Worm (Caenorhabditis elegans) whole organism, mixed stage, embryonic: ENCODE results near the gene srj-54.

ENCODE experiments used
- M03D4.4 ChIP-seq: sonication (generic microtip); optimal IDR thresholded peaks from 2 replicates; lab custom pipeline; 2017; ENCODE audit warnings: mild to moderate bottlenecking, missing genetic modification characterization, missing compliant biosample characterization
- bed-3 ChIP-seq: fragments of 200-800 bp; sonication (Bioruptor generic); optimal IDR thresholded peaks from 3 replicates; lab custom pipeline; 2018; ENCODE audit warnings: mild to moderate bottlenecking, missing genetic modification characterization, moderate library complexity, missing compliant biosample characterization
- blmp-1 ChIP-seq: fragments of 150-350 bp; optimal IDR thresholded peaks from 2 replicates; lab custom pipeline; 2014; ENCODE audit warnings: missing biosample characterization, missing genetic modification characterization
- ceh-39 ChIP-seq: fragments of 150-350 bp; optimal IDR thresholded peaks from 2 replicates; lab custom pipeline; 2014; ENCODE audit warnings: missing biosample characterization, missing genetic modification characterization
- ceh-83 ChIP-seq: fragments of 200-800 bp; sonication (Bioruptor generic); optimal IDR thresholded peaks from 2 replicates; lab custom pipeline; 2018; ENCODE audit warnings: mild to moderate bottlenecking, missing genetic modification characterization, missing compliant biosample characterization
- ces-1 ChIP-seq: fragments of 150-350 bp; optimal IDR thresholded peaks from 2 replicates; lab custom pipeline; 2014; ENCODE audit warnings: missing biosample characterization, missing genetic modification reagents, missing genetic modification characterization
- cnd-1 ChIP-seq: fragments of 200-800 bp; sonication (Bioruptor generic); optimal IDR thresholded peaks from 2 replicates; lab custom pipeline; 2018; ENCODE audit warnings: mild to moderate bottlenecking, missing genetic modification characterization, missing compliant biosample characterization
- drap-1 ChIP-seq: fragments of 200-800 bp; sonication (Bioruptor generic); optimal IDR thresholded peaks from 3 replicates; lab custom pipeline; 2018; ENCODE audit warnings: mild to moderate bottlenecking, missing genetic modification characterization, missing compliant biosample characterization
- elt-1 ChIP-seq: sonication (generic microtip); optimal IDR thresholded peaks from 2 replicates; lab custom pipeline; 2017; ENCODE audit warnings: missing genetic modification characterization, mild to moderate bottlenecking, missing compliant biosample characterization, antibody characterized with exemption, moderate library complexity, borderline replicate concordance; ENCODE audit not compliant: insufficient read depth
- elt-3 ChIP-seq: fragments of 150-350 bp; optimal IDR thresholded peaks from 2 replicates; lab custom pipeline; 2014; ENCODE audit warnings: missing biosample characterization, missing genetic modification characterization
- flh-1 ChIP-seq: fragments of 200-800 bp; sonication (Bioruptor generic); optimal IDR thresholded peaks from 2 replicates; lab custom pipeline; 2018; ENCODE audit warnings: mild to moderate bottlenecking, missing genetic modification characterization, moderate library complexity, missing compliant biosample characterization
- ham-2 ChIP-seq: fragments of 200-800 bp; sonication (Bioruptor generic); optimal IDR thresholded peaks from 2 replicates; lab custom pipeline; 2018; ENCODE audit warnings: mild to moderate bottlenecking, missing genetic modification characterization, missing compliant biosample characterization
- hlh-1 ChIP-seq: fragments of 150-350 bp; optimal IDR thresholded peaks from 2 replicates; lab custom pipeline; 2014; ENCODE audit warnings: missing biosample characterization, missing genetic modification reagents, missing genetic modification characterization
- lin-32 ChIP-seq: fragments of 200-800 bp; sonication (Bioruptor generic); optimal IDR thresholded peaks from 2 replicates; lab custom pipeline; 2018; ENCODE audit warnings: mild to moderate bottlenecking, missing genetic modification characterization, missing compliant biosample characterization
- lsy-2 ChIP-seq: fragments of 150-350 bp; optimal IDR thresholded peaks from 2 replicates; lab custom pipeline; 2014; ENCODE audit warnings: missing biosample characterization, missing genetic modification characterization
- mab-5 ChIP-seq: fragments of 150-350 bp; optimal IDR thresholded peaks from 2 replicates; lab custom pipeline; 2014; ENCODE audit warnings: missing biosample characterization, missing genetic modification characterization
- mep-1 ChIP-seq: fragments of 150-350 bp; optimal IDR thresholded peaks from 2 replicates; lab custom pipeline; 2017; ENCODE audit warnings: missing biosample characterization, missing genetic modification reagents, missing genetic modification characterization, inconsistent platforms
- mls-2 ChIP-seq: sonication (generic microtip); optimal IDR thresholded peaks from 2 replicates; lab custom pipeline; 2016; ENCODE audit warnings: mild to moderate bottlenecking, missing genetic modification characterization, moderate library complexity, missing compliant biosample characterization
- nhr-12 ChIP-seq: fragments of 150-350 bp; optimal IDR thresholded peaks from 2 replicates; lab custom pipeline; 2014; ENCODE audit warnings: missing biosample characterization, missing genetic modification characterization
- nhr-237 ChIP-seq: fragments of 150-350 bp; optimal IDR thresholded peaks from 2 replicates; lab custom pipeline; 2014; ENCODE audit warnings: missing biosample characterization, missing genetic modification characterization
- nhr-28 ChIP-seq: fragments of 150-350 bp; optimal IDR thresholded peaks from 2 replicates; lab custom pipeline; 2014; ENCODE audit warnings: missing biosample characterization, missing genetic modification characterization
- nhr-76 ChIP-seq: sonication (generic microtip); optimal IDR thresholded peaks from 2 replicates; lab custom pipeline; 2017; ENCODE audit warnings: missing biosample characterization, missing genetic modification characterization
- pha-4 ChIP-seq: fragments of 150-350 bp; optimal IDR thresholded peaks from 2 replicates; lab custom pipeline; 2018; ENCODE audit warnings: missing biosample characterization, missing genetic modification reagents, missing genetic modification characterization
- sem-2 ChIP-seq: fragments of 200-800 bp; sonication (Bioruptor generic); optimal IDR thresholded peaks from 2 replicates; lab custom pipeline; 2018; ENCODE audit warnings: mild to moderate bottlenecking, missing genetic modification characterization, missing compliant biosample characterization
- snpc-4 ChIP-seq: fragments of 150-350 bp; optimal IDR thresholded peaks from 2 replicates; lab custom pipeline; 2014; ENCODE audit warnings: missing biosample characterization, missing genetic modification characterization
- sptf-1 ChIP-seq: sonication (generic microtip); optimal IDR thresholded peaks from 2 replicates; lab custom pipeline; 2017; ENCODE audit warnings: mild to moderate bottlenecking, missing genetic modification characterization, moderate library complexity, missing compliant biosample characterization
- tbx-8 ChIP-seq: fragments of 200-800 bp; sonication (Bioruptor generic); optimal IDR thresholded peaks from 2 replicates; lab custom pipeline; 2018; ENCODE audit warnings: mild to moderate bottlenecking, missing genetic modification characterization, moderate library complexity, missing compliant biosample characterization
- unc-120 ChIP-seq: sonication (generic microtip); optimal IDR thresholded peaks from 2 replicates; lab custom pipeline; 2017; ENCODE audit warnings: missing genetic modification characterization, missing compliant biosample characterization; ENCODE audit not compliant: poor library complexity, severe bottlenecking
- unc-62 ChIP-seq: fragments of 150-350 bp; optimal IDR thresholded peaks from 2 replicates; lab custom pipeline; 2014; ENCODE audit warnings: missing biosample characterization, missing genetic modification reagents, missing genetic modification characterization
- zip-8 ChIP-seq: fragments of 150-350 bp; optimal IDR thresholded peaks from 2 replicates; lab custom pipeline; 2014; ENCODE audit warnings: missing biosample characterization, missing genetic modification characterization
- ztf-11 ChIP-seq: fragments of 150-350 bp; optimal IDR thresholded peaks from 2 replicates; lab custom pipeline; 2014; ENCODE audit warnings: missing biosample characterization, missing genetic modification characterization

srj-54 gene

DNA sequence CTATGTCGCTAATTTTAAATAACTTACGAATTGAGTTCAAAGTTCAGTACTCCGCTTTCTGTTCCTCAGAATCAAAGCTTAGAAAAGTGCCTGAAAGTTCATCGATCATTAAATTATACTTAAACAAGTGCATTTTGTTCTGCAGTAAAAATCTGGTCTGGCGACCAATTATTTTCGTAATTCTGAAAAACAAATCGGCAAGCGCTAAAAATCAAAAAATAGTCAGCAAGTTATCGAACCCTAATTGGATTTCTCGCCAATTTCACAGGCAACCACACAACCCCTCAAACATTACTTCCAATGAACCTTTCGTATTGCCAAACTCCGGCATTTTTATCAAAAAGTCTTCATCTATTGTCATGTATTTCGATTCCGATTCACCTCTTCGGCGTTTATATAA is 3.4 kb upstream of the srj-54 start, which contains the start of gene srh-272:
Gene srh-272, plus strand, starts transcription at position 301 of the 400 bp plus-strand sequence.
- TF ChIP-seq snpc-4 (tag; lab: Kevin White, UChicago), result no peak
- TF ChIP-seq ztf-11, result no peak
- TF ChIP-seq nhr-237, result no peak
- no peak for TF ChIP-seq unc-120 (tag; lab: Kevin White, UChicago)
- no peak for TF ChIP-seq nhr-12 (tag; lab: Kevin White, UChicago)
- TF ChIP-seq ceh-39, result no peak
- no peak for TF ChIP-seq zip-8 (tag; lab: Kevin White, UChicago)
- no peak for TF ChIP-seq elt-1 (tag; lab: Kevin White, UChicago)
- TF ChIP-seq bed-3 (GFP tag; lab: Kevin White, UChicago), result no peak
- TF ChIP-seq nhr-76, result no peak

DNA sequence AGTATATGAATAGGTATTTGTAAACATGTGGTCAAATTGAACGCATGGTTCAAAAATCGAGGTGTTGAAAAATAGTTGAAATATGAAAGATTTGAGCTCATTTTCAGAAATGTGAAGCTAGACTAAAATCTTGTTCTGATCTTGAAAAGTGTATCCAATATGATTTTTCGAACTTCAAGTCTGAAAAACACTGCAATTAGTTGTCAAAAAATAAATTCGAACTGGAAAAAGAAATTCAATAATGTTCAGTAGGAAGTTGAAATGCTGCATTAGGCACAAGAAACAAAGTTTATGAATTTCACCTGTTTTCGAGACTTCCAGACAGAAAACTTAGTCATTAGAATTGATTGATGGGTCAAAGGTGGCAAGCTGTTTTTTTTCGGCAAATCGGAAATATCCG is 1.9 kb upstream of the srj-54 start, which contains the start of gene srh-270:
Gene srh-270, minus strand, starts transcription at position 101 of the 400 bp plus-strand sequence.
- TF ChIP-seq ceh-39, result no peak

DNA sequence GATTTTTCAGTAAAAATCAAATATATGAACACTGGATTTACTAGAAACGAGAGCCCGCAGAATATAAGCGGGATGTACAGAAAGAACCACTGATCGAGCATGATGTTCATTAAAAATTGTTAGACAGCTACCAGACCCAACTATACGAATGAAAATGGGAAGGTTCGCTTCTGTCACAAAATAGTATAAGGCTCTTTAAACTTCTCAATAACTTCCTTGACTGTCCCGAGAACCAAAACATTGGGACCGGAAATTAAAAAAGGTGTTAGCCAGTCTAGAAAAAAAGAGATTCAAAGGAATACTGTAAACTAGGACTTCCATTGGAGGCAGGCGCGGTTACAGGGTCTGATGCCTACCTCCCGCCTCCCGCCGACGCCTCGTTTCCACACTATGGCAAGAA is 1.8 kb downstream of the srj-54 start, which contains the start of gene srj-55:
Gene srj-55, minus strand, starts transcription at position 101 of the 400 bp plus-strand sequence.
- TF ChIP-seq sptf-1 (tag; lab: Kevin White, UChicago) (no peak), tbx-8 (GFP tag; lab: Kevin White, UChicago) (no peak), M03D4.4 (tag; lab: Kevin White, UChicago) (no peak), nhr-237 (no peak), cnd-1 (tag; lab: Kevin White, UChicago) (no peak), unc-62 (GFP tag; lab: Kevin White, UChicago) (no peak), drap-1 (GFP tag; lab: Kevin White, UChicago) (no peak), flh-1 (GFP tag; lab: Kevin White, UChicago) (no peak), mab-5 (tag; lab: Kevin White, UChicago) (no peak), elt-3 (no peak), pha-4 (tag; lab: Kevin White, UChicago) (no peak), bed-3 (GFP tag; lab: Kevin White, UChicago) (no peak), ham-2 (GFP tag; lab: Kevin White, UChicago) (no peak), mep-1 (tag; lab: Kevin White, UChicago) (no peak), unc-120 (tag; lab: Kevin White, UChicago) (no peak), blmp-1 (tag; lab: Kevin White, UChicago) (no peak), lin-32 (GFP tag; lab: Kevin White, UChicago) (no peak), ceh-83 (GFP tag; lab: Kevin White, UChicago) (no peak)

DNA sequence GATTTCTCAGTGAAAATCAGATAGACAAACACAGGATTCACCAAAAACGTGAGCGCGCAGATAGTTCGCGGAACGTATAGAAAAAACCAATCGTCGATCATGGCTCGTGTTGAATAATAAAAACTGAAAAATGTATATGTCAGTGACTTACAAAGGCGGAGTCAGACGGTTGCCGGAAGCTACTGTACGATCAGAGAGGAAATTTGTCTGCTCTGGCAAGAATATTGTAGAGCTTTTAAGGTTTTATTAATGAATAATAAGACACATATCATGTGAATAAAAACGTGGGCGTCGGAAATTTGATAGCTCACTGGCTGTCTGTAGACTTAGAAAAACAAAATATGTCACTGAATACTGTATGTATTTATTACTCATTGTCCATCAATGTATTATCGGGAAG is 4.2 kb downstream of the srj-54 start, which contains the start of gene srj-57:
Gene srj-57, minus strand, starts transcription at position 101 of the 400 bp plus-strand sequence.
- TF ChIP-seq ceh-83 (GFP tag; lab: Kevin White, UChicago) (no peak), mab-5 (tag; lab: Kevin White, UChicago) (no peak), unc-120 (tag; lab: Kevin White, UChicago) (no peak), ham-2 (GFP tag; lab: Kevin White, UChicago) (no peak), mls-2 (tag; lab: Kevin White, UChicago) (no peak), ceh-39 (no peak), lin-32 (GFP tag; lab: Kevin White, UChicago) (no peak), zip-8 (tag; lab: Kevin White, UChicago) (no peak), nhr-28 (tag; lab: Kevin White, UChicago) (no peak), sem-2 (no peak), blmp-1 (tag; lab: Kevin White, UChicago) (no peak), ces-1 (no peak), elt-1 (tag; lab: Kevin White, UChicago) (no peak), tbx-8 (GFP tag; lab: Kevin White, UChicago) (no peak), mep-1 (tag; lab: Kevin White, UChicago) (no peak), pha-4 (tag; lab: Kevin White, UChicago) (no peak)

DNA sequence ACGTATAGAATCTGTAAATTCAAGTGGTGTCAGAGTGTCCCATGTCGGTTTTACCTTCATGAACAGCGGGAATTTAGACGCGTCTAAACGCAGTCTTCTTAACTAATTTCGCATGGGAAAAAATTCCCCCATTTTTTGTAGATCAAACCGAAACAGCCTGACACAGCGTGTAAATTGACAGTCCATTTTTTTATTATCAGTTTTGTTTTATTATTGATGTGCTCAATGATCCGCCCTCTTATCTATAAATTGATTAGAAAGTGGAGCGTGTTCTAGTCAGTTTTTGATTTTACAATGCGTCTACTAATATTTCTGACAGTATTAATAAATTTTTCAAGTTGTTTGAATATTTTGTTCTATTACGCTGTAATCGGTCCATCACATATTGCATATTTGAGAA is 10.6 kb downstream of the srj-54 start, which contains the start of gene ugt-53:
Gene ugt-53, plus strand, starts transcription at position 273 of the 400 bp plus-strand sequence.
- TF ChIP-seq zip-8 (tag; lab: Kevin White, UChicago), result no peak
- no peak for TF ChIP-seq nhr-12 (tag; lab: Kevin White, UChicago)
- TF ChIP-seq hlh-1 (tag; lab: Kevin White, UChicago), result no peak
- no peak for TF ChIP-seq lsy-2 (tag; lab: Kevin White, UChicago)
- no peak for TF ChIP-seq ceh-83 (GFP tag; lab: Kevin White, UChicago)
- TF ChIP-seq bed-3 (GFP tag; lab: Kevin White, UChicago), result no peak
